Worm (Caenorhabditis elegans): ENCODE results near the gene F54C9.7.

The F54C9.7 gene

DNA sequence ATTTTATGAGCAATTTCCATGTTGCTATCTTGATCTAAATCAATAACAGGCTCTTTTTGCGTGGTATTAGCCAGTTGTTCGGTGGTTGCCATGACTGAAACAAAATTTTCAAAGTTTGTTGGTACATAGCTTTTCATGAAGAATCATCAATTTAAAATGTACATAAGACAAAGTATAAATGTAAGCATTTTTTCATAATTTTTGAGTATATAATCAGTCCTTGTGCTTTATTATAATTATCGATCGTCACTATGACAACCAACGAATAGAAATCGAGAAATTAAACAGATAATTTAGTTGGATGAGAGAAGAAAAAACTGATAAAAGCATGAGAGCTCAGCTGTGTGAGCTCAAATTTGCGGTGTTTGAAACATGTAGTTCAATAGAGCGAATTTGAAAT lies 48.7 kb downstream of the F54C9.7 start, which contains the start of gene T22C8.3:
TSS of gene T22C8.3 (minus strand) at position 101 of the 400 bp plus-strand sequence.
- no peak for TF ChIP-seq K11D2.4 (GFP tag; IDR thresholded peaks at IDR 0.05)
- no peak for TF ChIP-seq mxl-1 (tag; optimal IDR thresholded peaks at IDR 0.05)
- no peak for TF ChIP-seq snpc-1.3 (tag; optimal IDR thresholded peaks at IDR 0.05; ENCODE audit: insufficient read depth)
- TF ChIP-seq F33H1.4 (GFP tag; IDR thresholded peaks at IDR 0.05): no peak
- no peak for TF ChIP-seq unc-62 (GFP tag; optimal IDR thresholded peaks at IDR 0.05)
- TF ChIP-seq B0261.1 (tag; optimal IDR thresholded peaks at IDR 0.05): no peak
- TF ChIP-seq sea-2 (GFP tag; IDR thresholded peaks at IDR 0.05): no peak
- TF ChIP-seq let-607 (tag; optimal IDR thresholded peaks at IDR 0.05): no peak
- TF ChIP-seq fkh-3 (tag; optimal IDR thresholded peaks at IDR 0.05): no peak
- no peak for TF ChIP-seq tbx-9 (tag; optimal IDR thresholded peaks at IDR 0.05; ENCODE audit: borderline replicate concordance)
- TF ChIP-seq rpc-1 (optimal IDR thresholded peaks at IDR 0.05): no peak
- no peak for TF ChIP-seq rpc-1 (tag; optimal IDR thresholded peaks at IDR 0.05)
- no peak for TF ChIP-seq tbp1 (GFP tag; optimal IDR thresholded peaks at IDR 0.05)
- no peak for TF ChIP-seq madf-10 (tag; optimal IDR thresholded peaks at IDR 0.05)
- TF ChIP-seq K12H6.12 (tag; optimal IDR thresholded peaks at IDR 0.05): no peak
- no peak for TF ChIP-seq sptf-2 (GFP tag; optimal IDR thresholded peaks at IDR 0.05)
- TF ChIP-seq F22D6.2 (tag; optimal IDR thresholded peaks at IDR 0.05): no peak
- TF ChIP-seq egl-44 (GFP tag; IDR thresholded peaks at IDR 0.05): no peak
- TF ChIP-seq Y53F4B.3 (GFP tag; IDR thresholded peaks at IDR 0.05): no peak

DNA sequence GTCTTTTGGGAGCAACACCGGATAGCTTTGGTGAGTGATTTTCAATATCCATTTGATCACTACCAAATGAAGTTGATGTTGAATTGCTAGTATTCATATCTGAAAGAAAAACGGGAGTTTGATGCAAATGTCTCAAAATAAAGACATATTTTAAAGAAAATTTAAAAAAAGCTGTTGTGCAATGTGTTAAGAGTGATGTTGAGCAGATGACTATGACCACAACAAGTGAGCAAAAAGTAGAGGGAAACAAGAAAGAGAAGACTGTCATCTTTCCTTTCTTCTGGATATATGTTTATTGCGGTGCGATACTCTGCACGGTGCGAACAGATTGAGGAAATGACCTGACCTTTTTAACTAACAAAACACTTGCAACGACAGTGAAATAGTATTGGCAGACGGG lies 50.3 kb downstream of the F54C9.7 start, which contains the start of gene T22C8.4:
TSS of gene T22C8.4 (minus strand) at position 101 of the 400 bp plus-strand sequence.
- TF ChIP-seq ztf-25 (GFP tag; IDR thresholded peaks at IDR 0.05) (no peak), egl-44 (GFP tag; IDR thresholded peaks at IDR 0.05) (no peak), mxl-1 (tag; optimal IDR thresholded peaks at IDR 0.05) (no peak), sea-2 (GFP tag; IDR thresholded peaks at IDR 0.05) (no peak), F23B12.7 (tag; optimal IDR thresholded peaks at IDR 0.05; ENCODE audit: insufficient read depth) (no peak), hmg-20 (GFP tag; IDR thresholded peaks at IDR 0.05) (no peak), madf-8 (GFP tag; conservative IDR thresholded peaks at IDR 0.05) (no peak), lsl-1 (GFP tag; optimal IDR thresholded peaks at IDR 0.05) (no peak)

Data from whole organism, young adult.